Worm (Caenorhabditis elegans): ENCODE results near the gene cutc-1.

- TF ChIP-seq ceh-16 (tag; optimal IDR thresholded peaks at IDR 0.05) (no peak), elt-1 (tag; optimal IDR thresholded peaks at IDR 0.05) (no peak), lin-39 (tag; optimal IDR thresholded peaks at IDR 0.05) (no peak), mdl-1 (tag; optimal IDR thresholded peaks at IDR 0.05) (no peak), skn-1 (tag; optimal IDR thresholded peaks at IDR 0.05) (no peak), fos-1 (tag; optimal IDR thresholded peaks at IDR 0.05) (no peak), ama-1 (optimal IDR thresholded peaks at IDR 0.05) (no peak), nhr-77 (tag; optimal IDR thresholded peaks at IDR 0.05) (no peak), elt-2 (tag; optimal IDR thresholded peaks at IDR 0.05) (no peak), fkh-10 (GFP tag; optimal IDR thresholded peaks at IDR 0.05) (no peak)
These were observed 26.1 kb upstream of the cutc-1 start for ce11 chrIII:8429497-8429896.

All from whole organism, L3 larva.